Fruit fly (Drosophila melanogaster) whole organism, embryonic: ENCODE results near the gene akirin.

Experiments
- C15 ChIP-seq: fragments of 200-800 bp; sonication (Bioruptor generic); IDR thresholded peaks from 3 replicates; pipeline ENCODE4 v1.3.6; 2022; ENCODE audit warnings: missing biosample characterization, missing genetic modification characterization
- CG10209 ChIP-seq: fragments of 200-800 bp; sonication (Bioruptor generic); optimal IDR thresholded peaks from 3 replicates; lab custom pipeline; 2017; ENCODE audit warnings: missing biosample characterization, mild to moderate bottlenecking, missing genetic modification characterization, missing genetic modification reagents
- CG12299 ChIP-seq: fragments of 200-800 bp; sonication (Bioruptor generic); optimal IDR thresholded peaks from 2 replicates; lab custom pipeline; 2018; ENCODE audit warnings: missing biosample characterization, mild to moderate bottlenecking, missing genetic modification characterization
- CG12744 ChIP-seq: fragments of 200-800 bp; sonication (Bioruptor generic); optimal IDR thresholded peaks from 2 replicates; lab custom pipeline; 2016; ENCODE audit warnings: missing biosample characterization, missing genetic modification characterization
- CG14965 ChIP-seq: fragments of 200-800 bp; sonication (Bioruptor generic); optimal IDR thresholded peaks from 2 replicates; lab custom pipeline; 2016; ENCODE audit warnings: missing biosample characterization, missing genetic modification characterization, borderline replicate concordance
- CG16779 ChIP-seq: fragments of 200-800 bp; sonication (Bioruptor generic); IDR thresholded peaks from 2 replicates; pipeline ENCODE4 v1.3.6; 2022; ENCODE audit warnings: missing biosample characterization, missing genetic modification characterization
- CG16815 ChIP-seq: fragments of 200-800 bp; sonication (Bioruptor generic); optimal IDR thresholded peaks from 3 replicates; lab custom pipeline; 2017; ENCODE audit warnings: missing biosample characterization, mild to moderate bottlenecking, missing genetic modification characterization
- CG17359 ChIP-seq: fragments of 200-800 bp; sonication (Bioruptor generic); optimal IDR thresholded peaks from 3 replicates; lab custom pipeline; 2018; ENCODE audit warnings: missing biosample characterization, mild to moderate bottlenecking, missing genetic modification characterization, moderate library complexity
- CG17802 ChIP-seq: fragments of 200-800 bp; sonication (Bioruptor generic); optimal IDR thresholded peaks from 2 replicates; lab custom pipeline; 2018; ENCODE audit warnings: missing biosample characterization, mild to moderate bottlenecking, missing genetic modification characterization, moderate library complexity
- CG18262 ChIP-seq: fragments of 200-800 bp; optimal IDR thresholded peaks from 3 replicates; lab custom pipeline; 2019; ENCODE audit warnings: missing biosample characterization, mild to moderate bottlenecking, missing genetic modification characterization, moderate library complexity
- CG3726 ChIP-seq: fragments of 200-800 bp; sonication (Bioruptor generic); IDR thresholded peaks from 3 replicates; pipeline ENCODE4, ENCODE4 v1.3.6; 2022; ENCODE audit warnings: missing biosample characterization, missing genetic modification characterization
- CG4328 ChIP-seq: fragments of 200-800 bp; sonication (Bioruptor generic); optimal IDR thresholded peaks from 3 replicates; lab custom pipeline; 2017; ENCODE audit warnings: missing biosample characterization, missing genetic modification reagents, missing genetic modification characterization
- CG4730 ChIP-seq: fragments of 200-800 bp; sonication (Bioruptor generic); IDR thresholded peaks from 2 replicates; pipeline ENCODE4 v1.3.6; 2022; ENCODE audit warnings: missing biosample characterization, missing genetic modification characterization
- CG5953 ChIP-seq: fragments of 200-800 bp; sonication (Bioruptor generic); IDR thresholded peaks from 2 replicates; pipeline ENCODE4 v1.3.6; 2022; ENCODE audit warnings: missing biosample characterization, missing genetic modification characterization
- CG6683 ChIP-seq: fragments of 200-800 bp; sonication (Bioruptor generic); optimal IDR thresholded peaks from 2 replicates; lab custom pipeline; 2017; ENCODE audit warnings: missing biosample characterization, mild to moderate bottlenecking, missing genetic modification characterization, missing genetic modification reagents
- CG8281 ChIP-seq: fragments of 200-800 bp; sonication (Bioruptor generic); optimal IDR thresholded peaks from 2 replicates; lab custom pipeline; 2018; ENCODE audit warnings: missing biosample characterization, mild to moderate bottlenecking, missing genetic modification characterization, moderate library complexity
- CG9932 ChIP-seq: fragments of 200-800 bp; sonication (Bioruptor generic); IDR thresholded peaks from 2 replicates; pipeline ENCODE4 v1.3.6; 2022; ENCODE audit warnings: missing biosample characterization, missing genetic modification characterization
- CTCF ChIP-seq: fragments of 200-800 bp; sonication (Bioruptor generic); optimal IDR thresholded peaks from 2 replicates; lab custom pipeline; 2017; ENCODE audit warnings: missing biosample characterization, mild to moderate bottlenecking, missing genetic modification characterization, moderate library complexity
- CkIIα-i1 ChIP-seq: fragments of 200-800 bp; sonication (Bioruptor generic); IDR thresholded peaks from 2 replicates; pipeline ENCODE4 v1.3.6; 2022; ENCODE audit warnings: missing biosample characterization, missing genetic modification characterization
- D19A ChIP-seq: fragments of 200-800 bp; optimal IDR thresholded peaks from 3 replicates; lab custom pipeline; 2019; ENCODE audit warnings: missing biosample characterization, mild to moderate bottlenecking, missing genetic modification characterization, moderate library complexity
- E2f2 ChIP-seq: fragments of 200-800 bp; sonication (Bioruptor generic); IDR thresholded peaks from 2 replicates; pipeline ENCODE4 v1.3.6; 2022; ENCODE audit warnings: missing biosample characterization, missing genetic modification characterization
- ERR ChIP-seq: fragments of 200-800 bp; sonication (Bioruptor generic); optimal IDR thresholded peaks from 2 replicates; lab custom pipeline; 2016; ENCODE audit warnings: missing biosample characterization, missing genetic modification characterization
- Hr78 ChIP-seq, 2 experiments: fragments of 200-800 bp in 1 of 2; fragments of >200 bp in 1 of 2; sonication (Bioruptor generic) in 1 of 2; optimal IDR thresholded peaks; 2 replicates each; lab custom pipeline; 2017 to 2019; ENCODE audit warnings: missing biosample characterization in 2 of 2, missing genetic modification characterization in 2 of 2, mild to moderate bottlenecking in 1 of 2, moderate library complexity in 1 of 2
- Jarid2 ChIP-seq: fragments of 200-800 bp; sonication (Bioruptor generic); optimal IDR thresholded peaks from 3 replicates; lab custom pipeline; 2017; ENCODE audit warnings: mild to moderate bottlenecking, missing biosample characterization, missing genetic modification reagents, missing genetic modification characterization
- NC2α ChIP-seq: fragments of 200-800 bp; sonication (Bioruptor generic); optimal IDR thresholded peaks from 2 replicates; lab custom pipeline; 2016; ENCODE audit warnings: missing biosample characterization, missing genetic modification characterization
- Poxn ChIP-seq: fragments of 200-800 bp; sonication (Bioruptor generic); IDR thresholded peaks from 2 replicates; pipeline ENCODE4 v1.3.6; 2022; ENCODE audit warnings: missing biosample characterization, missing genetic modification characterization
- Rfx ChIP-seq: fragments of 200-800 bp; sonication (Bioruptor generic); IDR thresholded peaks from 2 replicates; pipeline ENCODE4 v1.3.6; 2022; ENCODE audit warnings: missing biosample characterization, missing genetic modification characterization
- Rx ChIP-seq: fragments of 200-800 bp; sonication (Bioruptor generic); IDR thresholded peaks from 2 replicates; pipeline ENCODE4 v1.3.6; 2022; ENCODE audit warnings: missing biosample characterization, missing genetic modification characterization
- Sin3A ChIP-seq: fragments of >200 bp; optimal IDR thresholded peaks from 2 replicates; lab custom pipeline; 2018
- Trl ChIP-seq, 3 experiments: fragments of >200 bp in 2 of 3; fragments of 200-800 bp in 1 of 3; sonication (Bioruptor generic) in 1 of 3; optimal IDR thresholded peaks; 2 replicates in 1 of 3; 3 replicates in 2 of 3; lab custom pipeline; 2016 to 2017; ENCODE audit warnings: missing biosample characterization in 1 of 3, missing genetic modification characterization in 1 of 3
- YL-1 ChIP-seq: fragments of 200-800 bp; sonication (Bioruptor generic); optimal IDR thresholded peaks from 3 replicates; lab custom pipeline; 2017; ENCODE audit warnings: missing biosample characterization, mild to moderate bottlenecking, missing genetic modification characterization
- al ChIP-seq: fragments of 200-800 bp; sonication (Bioruptor generic); IDR thresholded peaks from 2 replicates; pipeline ENCODE4 v1.3.6; 2022; ENCODE audit warnings: missing biosample characterization, missing genetic modification characterization
- btn ChIP-seq: fragments of 200-800 bp; sonication (Bioruptor generic); optimal IDR thresholded peaks from 2 replicates; lab custom pipeline; 2016; ENCODE audit warnings: missing biosample characterization, missing genetic modification characterization
- corto ChIP-seq: fragments of 200-800 bp; sonication (Bioruptor generic); optimal IDR thresholded peaks from 2 replicates; lab custom pipeline; 2016; ENCODE audit warnings: missing biosample characterization, mild to moderate bottlenecking, missing genetic modification characterization, moderate library complexity
- croc ChIP-seq: fragments of 200-800 bp; sonication (Bioruptor generic); conservative IDR thresholded peaks from 3 replicates; pipeline ENCODE4 v1.3.6; 2022; ENCODE audit warnings: missing biosample characterization, missing genetic modification characterization
- dm ChIP-seq: fragments of 200-800 bp; sonication (Bioruptor generic); optimal IDR thresholded peaks from 3 replicates; lab custom pipeline; 2016; ENCODE audit warnings: missing biosample characterization, missing genetic modification characterization
- dysf ChIP-seq: fragments of 200-800 bp; sonication (Bioruptor generic); IDR thresholded peaks from 3 replicates; pipeline ENCODE4 v1.3.6; 2022; ENCODE audit warnings: missing biosample characterization, missing genetic modification characterization
- grau ChIP-seq: fragments of 200-800 bp; optimal IDR thresholded peaks from 3 replicates; lab custom pipeline; 2019; ENCODE audit warnings: missing biosample characterization, mild to moderate bottlenecking, missing genetic modification characterization, moderate library complexity
- h ChIP-seq: fragments of >200 bp; optimal IDR thresholded peaks from 2 replicates; lab custom pipeline; 2017
- ham ChIP-seq: fragments of 200-800 bp; sonication (Bioruptor generic); IDR thresholded peaks from 2 replicates; pipeline ENCODE4 v1.3.6; 2022; ENCODE audit warnings: missing biosample characterization, missing genetic modification characterization
- her ChIP-seq: fragments of 200-800 bp; sonication (Bioruptor generic); optimal IDR thresholded peaks from 2 replicates; lab custom pipeline; 2016; ENCODE audit warnings: missing biosample characterization, missing genetic modification characterization
- jigr1 ChIP-seq: fragments of 200-800 bp; sonication (Bioruptor generic); IDR thresholded peaks from 3 replicates; pipeline ENCODE4 v1.3.6; 2022; ENCODE audit warnings: missing biosample characterization, missing genetic modification characterization
- oc ChIP-seq: fragments of 200-800 bp; sonication (Bioruptor generic); optimal IDR thresholded peaks from 2 replicates; lab custom pipeline; 2018; ENCODE audit warnings: missing biosample characterization, mild to moderate bottlenecking, missing genetic modification characterization, moderate library complexity
- otp ChIP-seq: fragments of 200-800 bp; sonication (Bioruptor generic); IDR thresholded peaks from 3 replicates; pipeline ENCODE4, ENCODE4 v1.3.6; 2022; ENCODE audit warnings: missing biosample characterization, missing genetic modification characterization
- pfk ChIP-seq: fragments of 200-800 bp; sonication (Bioruptor generic); optimal IDR thresholded peaks from 2 replicates; lab custom pipeline; 2018; ENCODE audit warnings: missing biosample characterization, mild to moderate bottlenecking, missing genetic modification characterization, moderate library complexity
- psq ChIP-seq: fragments of 200-800 bp; sonication (Bioruptor generic); optimal IDR thresholded peaks from 2 replicates; lab custom pipeline; 2017; ENCODE audit warnings: missing biosample characterization, missing genetic modification characterization
- schlank ChIP-seq: fragments of 200-800 bp; sonication (Bioruptor generic); optimal IDR thresholded peaks from 2 replicates; lab custom pipeline; 2018; ENCODE audit warnings: missing biosample characterization, mild to moderate bottlenecking, missing genetic modification characterization
- scrt ChIP-seq: fragments of 200-800 bp; sonication (Bioruptor generic); optimal IDR thresholded peaks from 2 replicates; lab custom pipeline; 2018; ENCODE audit warnings: missing biosample characterization, mild to moderate bottlenecking, missing genetic modification characterization, moderate library complexity
- slbo ChIP-seq: fragments of 200-800 bp; sonication (Bioruptor generic); IDR thresholded peaks from 2 replicates; pipeline ENCODE4 v1.3.6; 2022; ENCODE audit warnings: missing biosample characterization, missing genetic modification characterization
- sqz ChIP-seq: fragments of 200-800 bp; sonication (Bioruptor generic); optimal IDR thresholded peaks from 3 replicates; lab custom pipeline; 2018; ENCODE audit warnings: missing biosample characterization, mild to moderate bottlenecking, missing genetic modification characterization
- tna ChIP-seq: fragments of 200-800 bp; sonication (Bioruptor generic); IDR thresholded peaks from 2 replicates; pipeline ENCODE4 v1.3.6; 2022; ENCODE audit warnings: missing biosample characterization, missing genetic modification characterization; ENCODE audit not compliant: partially characterized antibody

Gene akirin

DNA sequence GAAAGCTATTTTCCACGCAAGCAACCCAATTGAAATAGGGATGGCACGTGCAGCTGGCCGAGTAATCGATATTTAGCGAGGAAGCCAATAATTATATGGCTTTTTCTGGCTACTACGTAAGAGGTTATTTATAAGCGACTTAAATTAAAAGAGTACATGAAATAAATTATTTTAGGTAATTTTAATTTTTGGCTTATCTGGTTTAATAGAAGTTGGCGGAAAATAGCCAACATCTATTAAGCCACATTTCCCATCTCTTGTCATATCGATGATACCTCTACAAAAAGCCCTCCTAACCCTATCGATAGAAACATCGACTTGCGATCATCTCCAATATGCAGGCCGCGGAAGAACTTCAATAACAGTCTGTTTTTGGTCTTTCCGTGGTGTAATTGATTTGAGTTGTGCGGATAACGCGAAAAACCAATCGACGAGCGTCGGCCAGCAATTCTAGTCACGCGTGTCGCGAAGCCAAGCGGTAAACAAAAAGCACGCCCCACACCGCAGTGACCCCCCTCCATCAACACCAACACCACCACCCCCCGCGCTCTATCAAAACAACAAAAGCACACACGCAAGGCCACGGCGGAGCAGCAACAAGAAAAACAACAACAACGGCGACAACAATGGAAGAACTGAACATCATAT, 21.5 kb upstream of the akirin start, which contains the start of the genes Srp19 and qm (continued):
- TF ChIP-seq CG16779 (GFP tag; lab: Robert Waterston, UW) (peak; percentile 59; the same call in 1 of the 2 replicates), otp (0 out of 3 replicates have a peak, but pooled peaks have one; percentile 5), pfk (GFP tag; lab: Kevin White, UChicago) (no peak), CG6683 (GFP tag; lab: Kevin White, UChicago) (no peak), ERR (GFP tag; lab: Kevin White, UChicago) (no peak), sqz (GFP tag; lab: Kevin White, UChicago) (no peak), CTCF (GFP tag; lab: Kevin White, UChicago) (no peak), Rx (GFP tag; lab: Robert Waterston, UW) (no peak), CG17359 (tag; lab: Kevin White, UChicago) (no peak), ham (no peak), schlank (tag; lab: Kevin White, UChicago) (no peak), CG12744 (peak; percentile 13), croc (GFP tag; lab: Robert Waterston, UW) (no peak), al (GFP tag; lab: Robert Waterston, UW) (peak; percentile 56; the same call in 1 of the 2 replicates), Hr78 (GFP tag; optimal IDR thresholded peaks at IDR 0.05; lab: Kevin White, UChicago) (peak in 1 of 2 experiments; percentile 96), CG9932 (GFP tag; lab: Robert Waterston, UW) (peak; percentile 78), YL-1 (GFP tag; lab: Kevin White, UChicago) (peak; percentile 59), dm (GFP tag; lab: Kevin White, UChicago) (peak; percentile 1), CG10209 (peak; percentile 1), jigr1 (no peak), CG12299 (tag; lab: Kevin White, UChicago) (peak; percentile 38), CG18262 (tag; lab: Kevin White, UChicago) (peak; percentile 45), her (GFP tag; lab: Kevin White, UChicago) (no peak), h (lab: Kevin White, UChicago) (no peak), CG3726 (no peak), C15 (no peak), NC2α (GFP tag; lab: Kevin White, UChicago) (no peak), grau (tag; lab: Kevin White, UChicago) (peak; percentile 20), CG4730 (no peak), Jarid2 (GFP tag; lab: Kevin White, UChicago) (peak; percentile 86), CG4328 (GFP tag; lab: Kevin White, UChicago) (no peak), CG5953 (GFP tag; lab: Robert Waterston, UW) (no peak), CG14965 (GFP tag; lab: Kevin White, UChicago) (no peak), psq (GFP tag; lab: Kevin White, UChicago) (no peak), slbo (GFP tag; lab: Robert Waterston, UW) (peak; percentile 67; the same call in 1 of the 2 replicates), Rfx (peak; percentile 51; the same call in 1 of the 2 replicates), corto (GFP tag; lab: Kevin White, UChicago) (no peak), scrt (GFP tag; lab: Kevin White, UChicago) (no peak), Poxn (no peak), CG16815 (no peak), btn (no peak), E2f2 (GFP tag; lab: Robert Waterston, UW) (peak; percentile 40), tna (GFP tag; lab: Robert Waterston, UW) (peak; percentile 54), D19A (tag; lab: Kevin White, UChicago) (no peak), CG17802 (tag; lab: Kevin White, UChicago) (no peak), Sin3A (lab: Kevin White, UChicago) (peak; percentile 95), CkIIα-i1 (peak; percentile 26; the same call in 1 of the 2 replicates), oc (tag; lab: Kevin White, UChicago) (no peak), Trl (optimal IDR thresholded peaks at IDR 0.05; lab: Kevin White, UChicago) (no peak), Trl (GFP tag; optimal IDR thresholded peaks at IDR 0.05; lab: Kevin White, UChicago) (peak; percentile 70), CG8281 (no peak), dysf (GFP tag; lab: Robert Waterston, UW) (peak; percentile 64)
